Fruit fly (Drosophila melanogaster): ENCODE data around the gene rho.

DNA sequence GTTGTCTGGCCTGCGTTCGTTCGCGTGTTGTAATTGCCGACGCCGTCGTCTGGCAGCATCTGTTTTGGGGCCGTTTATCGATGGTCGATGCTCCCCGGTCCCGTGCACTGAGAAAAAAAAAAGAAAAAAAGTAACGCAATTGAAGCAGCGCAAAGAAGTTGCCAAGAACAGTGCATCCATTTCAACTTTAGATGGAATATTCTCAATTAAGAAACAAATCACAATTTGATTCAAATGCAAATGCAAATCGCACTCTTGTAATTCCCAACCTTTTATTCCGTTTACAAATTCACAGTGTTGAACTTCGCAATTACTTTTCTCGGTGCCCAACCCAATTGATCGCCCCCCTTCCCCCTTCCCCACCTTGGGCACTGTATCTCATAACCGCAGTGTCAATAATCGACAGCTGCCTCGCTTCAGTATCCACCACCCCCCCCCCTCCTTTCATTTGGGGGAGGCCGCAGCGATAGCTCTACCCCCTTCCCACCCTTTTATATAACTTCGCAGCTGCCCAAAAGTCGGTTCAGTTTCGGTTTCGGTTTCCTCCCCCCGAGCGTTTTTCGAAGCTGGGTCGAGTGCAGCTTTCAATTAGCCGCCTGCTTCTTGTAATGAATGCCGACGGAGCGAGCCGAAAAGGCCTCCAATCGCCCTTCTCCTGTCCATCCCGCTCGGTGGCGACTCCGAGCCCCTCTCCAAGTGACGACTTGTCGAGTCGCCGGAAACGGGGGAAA, 5.4 kb upstream of the rho start:
- no peak for TF ChIP-seq Crg-1 (GFP tag; optimal IDR thresholded peaks at IDR 0.05)
- TF ChIP-seq CG7045 (GFP tag; optimal IDR thresholded peaks at IDR 0.05): no peak
- no peak for TF ChIP-seq pad (GFP tag; optimal IDR thresholded peaks at IDR 0.05)
- no peak for TF ChIP-seq kay (GFP tag; ENCODE audit: borderline replicate concordance)
- TF ChIP-seq tj (GFP tag; optimal IDR thresholded peaks at IDR 0.05): no peak
